Worm (Caenorhabditis elegans) whole organism, L4 larva: ENCODE data around the gene C18G1.9.
A peak's percentile ranks its signal among the peaks of the same experiment; 100 is the strongest.

ENCODE experiments used
- ceh-62 ChIP-seq: sonication (generic microtip); optimal IDR thresholded peaks from 2 replicates; lab custom pipeline; 2017; ENCODE audit warnings: missing biosample characterization, missing genetic modification characterization
- fkh-10 ChIP-seq: fragments of 150-350 bp; optimal IDR thresholded peaks from 2 replicates; lab custom pipeline; 2014; ENCODE audit warnings: missing biosample characterization, missing genetic modification reagents, missing genetic modification characterization
- hlh-30 ChIP-seq: sonication (generic microtip); optimal IDR thresholded peaks from 2 replicates; lab custom pipeline; 2017; ENCODE audit warnings: antibody characterized with exemption, mild to moderate bottlenecking, missing genetic modification characterization, missing compliant biosample characterization; ENCODE audit not compliant: insufficient read depth
- lin-29 ChIP-seq: fragments of 200-800 bp; sonication (Bioruptor generic); IDR thresholded peaks from 2 replicates; pipeline ENCODE4 v1.3.6; 2022; ENCODE audit warnings: missing genetic modification reagents, missing genetic modification characterization, missing compliant biosample characterization
- lin-39 ChIP-seq: fragments of 150-350 bp; optimal IDR thresholded peaks from 2 replicates; lab custom pipeline; 2014; ENCODE audit warnings: missing biosample characterization, missing genetic modification reagents, missing genetic modification characterization
- nhr-11 ChIP-seq: fragments of 150-350 bp; optimal IDR thresholded peaks from 2 replicates; lab custom pipeline; 2014; ENCODE audit warnings: missing biosample characterization, missing genetic modification characterization
- saeg-2 ChIP-seq: fragments of 200-800 bp; sonication (Bioruptor generic); IDR thresholded peaks from 2 replicates; pipeline ENCODE4 v1.3.6; 2022; ENCODE audit warnings: missing genetic modification reagents, missing genetic modification characterization, missing compliant biosample characterization
- snpc-1.2 ChIP-seq: fragments of 200-800 bp; sonication (Bioruptor generic); IDR thresholded peaks from 2 replicates; pipeline ENCODE4 v1.3.6; 2022; ENCODE audit warnings: missing genetic modification reagents, missing genetic modification characterization, missing compliant biosample characterization
- zag-1 ChIP-seq: fragments of 150-350 bp; optimal IDR thresholded peaks from 2 replicates; lab custom pipeline; 2014; ENCODE audit warnings: missing biosample characterization, missing genetic modification characterization

ce11 chrV:4806859-4807258 lies 37.3 kb upstream of the C18G1.9 start:
- TF ChIP-seq fkh-10 (GFP tag; lab: Kevin White, UChicago) (no peak), saeg-2 (GFP tag; lab: Robert Waterston, UW) (no peak), snpc-1.2 (no peak), ceh-62 (no peak), zag-1 (no peak), hlh-30 (peak; percentile 50), nhr-11 (no peak), lin-39 (tag; lab: Kevin White, UChicago) (no peak), lin-29 (GFP tag; lab: Robert Waterston, UW) (no peak)
